Worm (Caenorhabditis elegans) whole organism, L1 larva: ENCODE data around the gene T10H9.8.

Source experiments
- alr-1 ChIP-seq: fragments of 200-800 bp; sonication (Bioruptor generic); optimal IDR thresholded peaks from 2 replicates; lab custom pipeline; 2018; ENCODE audit warnings: borderline replicate concordance, mild to moderate bottlenecking, missing genetic modification characterization, missing compliant biosample characterization
- ces-1 ChIP-seq: fragments of 150-350 bp; optimal IDR thresholded peaks from 2 replicates; lab custom pipeline; 2014; ENCODE audit warnings: missing biosample characterization, missing genetic modification reagents, missing genetic modification characterization
- fos-1 ChIP-seq: fragments of 150-350 bp; optimal IDR thresholded peaks from 2 replicates; lab custom pipeline; 2014; ENCODE audit warnings: missing biosample characterization, missing genetic modification characterization
- jun-1 ChIP-seq: fragments of 150-350 bp; optimal IDR thresholded peaks from 2 replicates; lab custom pipeline; 2014; ENCODE audit warnings: missing biosample characterization, missing genetic modification reagents, missing genetic modification characterization
- lin-39 ChIP-seq: fragments of 150-350 bp; optimal IDR thresholded peaks from 2 replicates; lab custom pipeline; 2014; ENCODE audit warnings: missing biosample characterization, missing genetic modification reagents, missing genetic modification characterization
- mdl-1 ChIP-seq, 2 experiments: fragments of 150-350 bp; optimal IDR thresholded peaks; 2 replicates each; lab custom pipeline; 2014 to 2017; ENCODE audit warnings: missing biosample characterization in 2 of 2, missing genetic modification characterization in 2 of 2, inconsistent platforms in 1 of 2
- nhr-76 ChIP-seq: sonication (generic microtip); optimal IDR thresholded peaks from 2 replicates; lab custom pipeline; 2017; ENCODE audit warnings: missing biosample characterization, missing genetic modification characterization
- unc-62 ChIP-seq: fragments of 150-350 bp; optimal IDR thresholded peaks from 2 replicates; lab custom pipeline; 2014; ENCODE audit warnings: missing biosample characterization, missing genetic modification reagents, missing genetic modification characterization

- TF ChIP-seq jun-1 (tag; lab: Kevin White, UChicago) (peak; percentile 46), alr-1 (tag; lab: Kevin White, UChicago) (no peak), lin-39 (tag; lab: Kevin White, UChicago) (no peak), unc-62 (no peak), fos-1 (no peak), mdl-1 (tag; optimal IDR thresholded peaks at IDR 0.05; lab: Kevin White, UChicago) (peak in 1 of 2 experiments; percentile 66), ces-1 (no peak), nhr-76 (tag; lab: Kevin White, UChicago) (no peak)
These were observed 37.9 kb upstream of the T10H9.8 start, which contains the start of gene cpr-4 for ce11 chrV:6614152-6614734.
